Fruit fly (Drosophila melanogaster) whole organism, embryonic: ENCODE results near the gene Pink1.

Source experiments
- Abd-B ChIP-seq: fragments of 200-800 bp; sonication (Bioruptor generic); optimal IDR thresholded peaks from 2 replicates; lab custom pipeline; 2018; ENCODE audit warnings: missing biosample characterization, mild to moderate bottlenecking, missing genetic modification characterization, moderate library complexity
- Aef1 ChIP-seq: fragments of 200-800 bp; sonication (Bioruptor generic); IDR thresholded peaks from 3 replicates; pipeline ENCODE4 v1.3.6; 2022; ENCODE audit warnings: missing biosample characterization, missing genetic modification characterization
- CG12391 ChIP-seq: fragments of 200-800 bp; sonication (Bioruptor generic); optimal IDR thresholded peaks from 3 replicates; lab custom pipeline; 2018; ENCODE audit warnings: missing biosample characterization, mild to moderate bottlenecking, missing genetic modification characterization, moderate library complexity
- CG12744 ChIP-seq: fragments of 200-800 bp; sonication (Bioruptor generic); optimal IDR thresholded peaks from 2 replicates; lab custom pipeline; 2016; ENCODE audit warnings: missing biosample characterization, missing genetic modification characterization
- CG13123 ChIP-seq: fragments of 200-800 bp; sonication (Bioruptor generic); optimal IDR thresholded peaks from 2 replicates; lab custom pipeline; 2016; ENCODE audit warnings: missing biosample characterization, missing genetic modification characterization
- CG13624 ChIP-seq: fragments of 200-800 bp; sonication (Bioruptor generic); optimal IDR thresholded peaks from 2 replicates; lab custom pipeline; 2016; ENCODE audit warnings: missing biosample characterization, missing genetic modification characterization
- CG14441 ChIP-seq: fragments of 200-800 bp; sonication (Bioruptor generic); IDR thresholded peaks from 2 replicates; pipeline ENCODE4 v1.3.6; 2022; ENCODE audit warnings: missing biosample characterization, missing genetic modification characterization
- CG15696 ChIP-seq: fragments of 200-800 bp; sonication (Bioruptor generic); optimal IDR thresholded peaks from 2 replicates; lab custom pipeline; 2019; ENCODE audit warnings: missing biosample characterization, mild to moderate bottlenecking, missing genetic modification characterization, moderate library complexity
- CG17361 ChIP-seq: fragments of 200-800 bp; sonication (Bioruptor generic); IDR thresholded peaks from 3 replicates; pipeline ENCODE4 v1.3.6; 2022; ENCODE audit warnings: missing biosample characterization, missing genetic modification characterization
- CG18262 ChIP-seq: fragments of 200-800 bp; optimal IDR thresholded peaks from 3 replicates; lab custom pipeline; 2019; ENCODE audit warnings: missing biosample characterization, mild to moderate bottlenecking, missing genetic modification characterization, moderate library complexity
- CG2678 ChIP-seq: fragments of 200-800 bp; sonication (Bioruptor generic); optimal IDR thresholded peaks from 3 replicates; lab custom pipeline; 2019; ENCODE audit warnings: missing biosample characterization, mild to moderate bottlenecking, missing genetic modification characterization, moderate library complexity
- CG34422 ChIP-seq: fragments of 200-800 bp; sonication (Bioruptor generic); IDR thresholded peaks from 3 replicates; pipeline ENCODE4 v1.3.6; 2022; ENCODE audit warnings: missing biosample characterization, missing genetic modification characterization
- CG4424 ChIP-seq: fragments of 200-800 bp; sonication (Bioruptor generic); optimal IDR thresholded peaks from 3 replicates; lab custom pipeline; 2016; ENCODE audit warnings: missing biosample characterization, missing genetic modification characterization
- CG5180 ChIP-seq: fragments of 200-800 bp; sonication (Bioruptor generic); optimal IDR thresholded peaks from 3 replicates; lab custom pipeline; 2017; ENCODE audit warnings: missing biosample characterization, missing genetic modification characterization, mild to moderate bottlenecking, moderate library complexity, missing genetic modification reagents
- CG5245 ChIP-seq: fragments of 200-800 bp; sonication (Bioruptor generic); optimal IDR thresholded peaks from 3 replicates; lab custom pipeline; 2016; ENCODE audit warnings: missing biosample characterization, missing genetic modification characterization
- CG6272 ChIP-seq: fragments of 200-800 bp; sonication (Bioruptor generic); IDR thresholded peaks from 2 replicates; pipeline ENCODE4 v1.3.6; 2022; ENCODE audit warnings: missing biosample characterization, missing genetic modification characterization
- CG6854 ChIP-seq: fragments of 200-800 bp; sonication (Bioruptor generic); optimal IDR thresholded peaks from 3 replicates; lab custom pipeline; 2017; ENCODE audit warnings: missing biosample characterization, mild to moderate bottlenecking, missing genetic modification characterization
- CG7963 ChIP-seq: fragments of 200-800 bp; sonication (Bioruptor generic); IDR thresholded peaks from 3 replicates; pipeline ENCODE4 v1.3.6; 2022; ENCODE audit warnings: missing biosample characterization, missing genetic modification characterization; ENCODE audit not compliant: partially characterized antibody
- CG7987 ChIP-seq: fragments of 200-800 bp; sonication (Bioruptor generic); optimal IDR thresholded peaks from 2 replicates; lab custom pipeline; 2018; ENCODE audit warnings: missing biosample characterization, mild to moderate bottlenecking, missing genetic modification characterization, moderate library complexity
- CG8290 ChIP-seq, 3 experiments: fragments of 200-800 bp; sonication (Bioruptor generic); optimal IDR thresholded peaks; 2 replicates each; lab custom pipeline; 2016 to 2019; ENCODE audit warnings: missing biosample characterization in 3 of 3, missing genetic modification characterization in 3 of 3, mild to moderate bottlenecking in 2 of 3, moderate library complexity in 1 of 3
- CG9932 ChIP-seq: fragments of 200-800 bp; sonication (Bioruptor generic); IDR thresholded peaks from 2 replicates; pipeline ENCODE4 v1.3.6; 2022; ENCODE audit warnings: missing biosample characterization, missing genetic modification characterization
- CkIIα-i1 ChIP-seq: fragments of 200-800 bp; sonication (Bioruptor generic); IDR thresholded peaks from 2 replicates; pipeline ENCODE4 v1.3.6; 2022; ENCODE audit warnings: missing biosample characterization, missing genetic modification characterization
- Drgx ChIP-seq: fragments of 200-800 bp; sonication (Bioruptor generic); IDR thresholded peaks from 2 replicates; pipeline ENCODE4 v1.3.6; 2022; ENCODE audit warnings: missing biosample characterization, missing genetic modification characterization
- Hr51 ChIP-seq, 2 experiments: fragments of 200-800 bp; sonication (Bioruptor generic); optimal IDR thresholded peaks; 2 replicates in 1 of 2; 3 replicates in 1 of 2; lab custom pipeline; 2016 to 2018; ENCODE audit warnings: missing biosample characterization in 2 of 2, missing genetic modification characterization in 2 of 2, mild to moderate bottlenecking in 1 of 2, moderate library complexity in 1 of 2
- Lpt ChIP-seq: fragments of >200 bp; optimal IDR thresholded peaks from 2 replicates; lab custom pipeline; 2018; ENCODE audit warnings: missing biosample characterization, missing genetic modification characterization
- Oli ChIP-seq: fragments of 200-800 bp; sonication (Bioruptor generic); optimal IDR thresholded peaks from 2 replicates; lab custom pipeline; 2018; ENCODE audit warnings: missing biosample characterization, mild to moderate bottlenecking, missing genetic modification characterization, moderate library complexity
- Poxn ChIP-seq: fragments of 200-800 bp; sonication (Bioruptor generic); IDR thresholded peaks from 2 replicates; pipeline ENCODE4 v1.3.6; 2022; ENCODE audit warnings: missing biosample characterization, missing genetic modification characterization
- Sox100B ChIP-seq: fragments of 200-800 bp; sonication (Bioruptor generic); optimal IDR thresholded peaks from 3 replicates; lab custom pipeline; 2018; ENCODE audit warnings: missing biosample characterization, mild to moderate bottlenecking, missing genetic modification characterization
- Sox102F ChIP-seq: fragments of 200-800 bp; sonication (Bioruptor generic); optimal IDR thresholded peaks from 2 replicates; lab custom pipeline; 2018; ENCODE audit warnings: missing biosample characterization, mild to moderate bottlenecking, missing genetic modification characterization, moderate library complexity
- Vsx1 ChIP-seq: fragments of 200-800 bp; sonication (Bioruptor generic); optimal IDR thresholded peaks from 2 replicates; lab custom pipeline; 2017; ENCODE audit warnings: missing biosample characterization, mild to moderate bottlenecking, missing genetic modification characterization, missing genetic modification reagents
- ase ChIP-seq: fragments of 200-800 bp; sonication (Bioruptor generic); IDR thresholded peaks from 3 replicates; pipeline ENCODE4 v1.3.6; 2022; ENCODE audit warnings: missing biosample characterization, missing genetic modification characterization
- bsh ChIP-seq, 2 experiments: fragments of 200-800 bp; sonication (Bioruptor generic); optimal IDR thresholded peaks; 2 replicates each; lab custom pipeline; 2017 to 2018; ENCODE audit warnings: mild to moderate bottlenecking in 2 of 2, missing biosample characterization in 2 of 2, missing genetic modification characterization in 2 of 2, moderate library complexity in 1 of 2
- crol ChIP-seq: fragments of 200-800 bp; sonication (Bioruptor generic); IDR thresholded peaks from 2 replicates; pipeline ENCODE4 v1.3.6; 2022; ENCODE audit warnings: missing biosample characterization, missing genetic modification characterization
- cwo ChIP-seq: fragments of 200-800 bp; sonication (Bioruptor generic); optimal IDR thresholded peaks from 3 replicates; lab custom pipeline; 2017; ENCODE audit warnings: missing biosample characterization, missing genetic modification characterization, mild to moderate bottlenecking, moderate library complexity, missing genetic modification reagents
- dmrt99B ChIP-seq: fragments of 200-800 bp; sonication (Bioruptor generic); optimal IDR thresholded peaks from 2 replicates; lab custom pipeline; 2018; ENCODE audit warnings: missing biosample characterization, mild to moderate bottlenecking, missing genetic modification characterization, moderate library complexity
- eve ChIP-seq, 2 experiments: fragments of >200 bp; optimal IDR thresholded peaks; 2 replicates each; lab custom pipeline; 2017; ENCODE audit warnings: missing biosample characterization in 2 of 2, missing genetic modification characterization in 2 of 2
- ewg ChIP-seq: fragments of 200-800 bp; sonication (Bioruptor generic); optimal IDR thresholded peaks from 3 replicates; lab custom pipeline; 2017; ENCODE audit warnings: mild to moderate bottlenecking, missing biosample characterization, missing genetic modification reagents, missing genetic modification characterization
- kni ChIP-seq: fragments of 200-800 bp; sonication (Bioruptor generic); optimal IDR thresholded peaks from 3 replicates; lab custom pipeline; 2017; ENCODE audit warnings: mild to moderate bottlenecking, missing biosample characterization, missing genetic modification reagents, missing genetic modification characterization
- lilli ChIP-seq: fragments of 200-800 bp; sonication (Bioruptor generic); optimal IDR thresholded peaks from 3 replicates; lab custom pipeline; 2016; ENCODE audit warnings: missing biosample characterization, missing genetic modification characterization
- lmd ChIP-seq: fragments of 200-800 bp; sonication (Bioruptor generic); IDR thresholded peaks from 2 replicates; pipeline ENCODE4 v1.3.6; 2022; ENCODE audit warnings: missing biosample characterization, missing genetic modification characterization
- mam ChIP-seq: fragments of 200-800 bp; sonication (Bioruptor generic); optimal IDR thresholded peaks from 3 replicates; lab custom pipeline; 2016; ENCODE audit warnings: missing biosample characterization, missing genetic modification characterization
- mld ChIP-seq: fragments of 200-800 bp; sonication (Bioruptor generic); IDR thresholded peaks from 3 replicates; pipeline ENCODE4 v1.3.6; 2022; ENCODE audit warnings: missing biosample characterization, missing genetic modification characterization; ENCODE audit not compliant: partially characterized antibody
- nau ChIP-seq: fragments of 200-800 bp; sonication (Bioruptor generic); optimal IDR thresholded peaks from 3 replicates; lab custom pipeline; 2017; ENCODE audit warnings: missing biosample characterization, mild to moderate bottlenecking, missing genetic modification characterization, missing genetic modification reagents
- nmo ChIP-seq: fragments of 200-800 bp; sonication (Bioruptor generic); optimal IDR thresholded peaks from 2 replicates; lab custom pipeline; 2018; ENCODE audit warnings: missing biosample characterization, mild to moderate bottlenecking, missing genetic modification characterization, moderate library complexity
- salm ChIP-seq: fragments of 200-800 bp; sonication (Bioruptor generic); optimal IDR thresholded peaks from 2 replicates; lab custom pipeline; 2018; ENCODE audit warnings: missing biosample characterization, mild to moderate bottlenecking, missing genetic modification characterization
- slbo ChIP-seq: fragments of 200-800 bp; sonication (Bioruptor generic); IDR thresholded peaks from 2 replicates; pipeline ENCODE4 v1.3.6; 2022; ENCODE audit warnings: missing biosample characterization, missing genetic modification characterization
- toy ChIP-seq: fragments of 200-800 bp; sonication (Bioruptor generic); IDR thresholded peaks from 2 replicates; pipeline ENCODE4 v1.3.6; 2022; ENCODE audit warnings: missing biosample characterization, missing genetic modification characterization
- trem ChIP-seq: fragments of 200-800 bp; optimal IDR thresholded peaks from 3 replicates; lab custom pipeline; 2019; ENCODE audit warnings: missing biosample characterization, mild to moderate bottlenecking, missing genetic modification characterization, moderate library complexity

The Pink1 gene

dm6 chrX:6705059-6705802 is 21.6 kb downstream of the Pink1 start (continued):
- no peak for TF ChIP-seq Aef1
- TF ChIP-seq CG12391 (tag; lab: Kevin White, UChicago) = peak; percentile 11
- peak; percentile 21 for TF ChIP-seq Sox100B (GFP tag; lab: Kevin White, UChicago)
- peak; percentile 12; the same call in 1 of the 2 replicates for TF ChIP-seq slbo (GFP tag; lab: Robert Waterston, UW)
- no peak for TF ChIP-seq CG6854 (GFP tag; lab: Kevin White, UChicago)
- TF ChIP-seq ewg (GFP tag; lab: Kevin White, UChicago) = no peak
- TF ChIP-seq CG17361 (GFP tag; lab: Robert Waterston, UW) = peak; percentile 62; the same call in 2 of the 3 replicates
- TF ChIP-seq kni (GFP tag; lab: Kevin White, UChicago) = peak; percentile 8
- no peak for TF ChIP-seq CG7963
- 0 out of 3 replicates have a peak, but pooled peaks have one; percentile 13 for TF ChIP-seq CG34422 (GFP tag; lab: Robert Waterston, UW)
- TF ChIP-seq trem = no peak
- peak; percentile 32; the same call in 1 of the 2 replicates for TF ChIP-seq Drgx
- TF ChIP-seq Poxn (GFP tag; lab: Robert Waterston, UW) = no peak
- TF ChIP-seq mld (GFP tag; lab: Robert Waterston, UW) = no peak
- peak in 1 of 2 experiments; percentile 23 for TF ChIP-seq Hr51 (GFP tag; optimal IDR thresholded peaks at IDR 0.05; lab: Kevin White, UChicago)
- no peak for TF ChIP-seq mam (GFP tag; lab: Kevin White, UChicago)
- no peak for TF ChIP-seq CG7987 (GFP tag; lab: Kevin White, UChicago)
- no peak for TF ChIP-seq CG13624 (GFP tag; lab: Kevin White, UChicago)
- no peak for TF ChIP-seq lilli
- TF ChIP-seq salm (tag; lab: Kevin White, UChicago) = no peak
- no peak for TF ChIP-seq nau (GFP tag; lab: Kevin White, UChicago)
- peak; percentile 81 for TF ChIP-seq CG14441 (GFP tag; lab: Robert Waterston, UW)
- peak in 1 of 2 experiments; percentile 11 for TF ChIP-seq bsh (GFP tag; optimal IDR thresholded peaks at IDR 0.05; lab: Kevin White, UChicago)
- TF ChIP-seq Vsx1 (GFP tag; lab: Kevin White, UChicago) = no peak
- no peak for TF ChIP-seq CG8290 (GFP tag; optimal IDR thresholded peaks at IDR 0.05; lab: Kevin White, UChicago)
- peak in 1 of 2 experiments; percentile 16 for TF ChIP-seq CG8290 (tag; optimal IDR thresholded peaks at IDR 0.05; lab: Kevin White, UChicago)
- TF ChIP-seq Abd-B (GFP tag; lab: Kevin White, UChicago) = no peak
- TF ChIP-seq cwo (GFP tag; lab: Kevin White, UChicago) = peak; percentile 8
- peak; percentile 59 for TF ChIP-seq crol (GFP tag; lab: Robert Waterston, UW)
- TF ChIP-seq CG15696 (tag; lab: Kevin White, UChicago) = no peak
- no peak for TF ChIP-seq CG5245 (GFP tag; lab: Kevin White, UChicago)
- TF ChIP-seq lmd (GFP tag; lab: Robert Waterston, UW) = 0 out of 2 replicates have a peak, but pooled peaks have one; percentile 4
- TF ChIP-seq CG18262 (tag; lab: Kevin White, UChicago) = peak; percentile 44
- TF ChIP-seq dmrt99B (tag; lab: Kevin White, UChicago) = peak; percentile 10
- TF ChIP-seq CG9932 (GFP tag; lab: Robert Waterston, UW) = no peak
- no peak for TF ChIP-seq Lpt (GFP tag; lab: Kevin White, UChicago)
- no peak for TF ChIP-seq CG12744 (GFP tag; lab: Kevin White, UChicago)
- TF ChIP-seq eve (GFP tag; optimal IDR thresholded peaks at IDR 0.05; lab: Kevin White, UChicago) = peak in 1 of 2 experiments; percentile 2
- TF ChIP-seq Sox102F (GFP tag; lab: Kevin White, UChicago) = peak; percentile 13
- peak; percentile 5 for TF ChIP-seq nmo (GFP tag; lab: Kevin White, UChicago)
- no peak for TF ChIP-seq CG13123 (GFP tag; lab: Kevin White, UChicago)
- TF ChIP-seq toy (GFP tag; lab: Robert Waterston, UW) = no peak
- TF ChIP-seq CG6272 = no peak
- TF ChIP-seq Oli (tag; lab: Kevin White, UChicago) = peak; percentile 5
- TF ChIP-seq CkIIα-i1 (GFP tag; lab: Robert Waterston, UW) = no peak
- no peak for TF ChIP-seq ase (GFP tag; lab: Robert Waterston, UW)
- peak; percentile 51 for TF ChIP-seq CG2678 (tag; lab: Kevin White, UChicago)
- TF ChIP-seq CG5180 (GFP tag; lab: Kevin White, UChicago) = peak; percentile 40
- TF ChIP-seq CG4424 (GFP tag; lab: Kevin White, UChicago) = peak; percentile 3
